Worm (Caenorhabditis elegans) whole organism, L4 larva: Measurements from ENCODE around the gene drn-1.

Experiments
- F10B5.3 ChIP-seq: sonication (generic microtip); optimal IDR thresholded peaks from 2 replicates; lab custom pipeline; 2016; ENCODE audit warnings: mild to moderate bottlenecking, missing genetic modification characterization, missing compliant biosample characterization
- F37D6.2 ChIP-seq: sonication (generic microtip); optimal IDR thresholded peaks from 2 replicates; lab custom pipeline; 2016; ENCODE audit warnings: mild to moderate bottlenecking, missing genetic modification characterization, missing compliant biosample characterization
- F49E8.2 ChIP-seq: sonication (generic microtip); optimal IDR thresholded peaks from 2 replicates; lab custom pipeline; 2016; ENCODE audit warnings: missing compliant biosample characterization, mild to moderate bottlenecking, missing genetic modification characterization, borderline replicate concordance
- T26A8.4 ChIP-seq: fragments of 200-800 bp; sonication (Bioruptor generic); IDR thresholded peaks from 2 replicates; pipeline ENCODE4 v1.3.6; 2022; ENCODE audit warnings: missing genetic modification characterization, missing compliant biosample characterization
- ZK337.2 ChIP-seq: fragments of 200-800 bp; sonication (Bioruptor generic); IDR thresholded peaks from 2 replicates; pipeline ENCODE4 v1.3.6; 2022; ENCODE audit warnings: missing genetic modification reagents, missing genetic modification characterization, missing compliant biosample characterization
- ama-1 ChIP-seq: fragments of 150-350 bp; optimal IDR thresholded peaks from 2 replicates; lab custom pipeline; 2014; ENCODE audit warnings: inconsistent platforms, mixed read lengths
- attf-4 ChIP-seq: sonication (generic microtip); optimal IDR thresholded peaks from 3 replicates; lab custom pipeline; 2017; ENCODE audit warnings: missing biosample characterization, missing genetic modification characterization
- ceh-20 ChIP-seq: fragments of 200-800 bp; sonication (Bioruptor generic); IDR thresholded peaks from 2 replicates; pipeline ENCODE4 v1.3.6; 2022; ENCODE audit warnings: missing genetic modification reagents, missing genetic modification characterization, missing compliant biosample characterization
- ceh-44 ChIP-seq: fragments of 200-800 bp; sonication (Bioruptor generic); IDR thresholded peaks from 2 replicates; pipeline ENCODE4 v1.3.6; 2022; ENCODE audit warnings: missing genetic modification reagents, missing genetic modification characterization, missing compliant biosample characterization
- ceh-62 ChIP-seq: sonication (generic microtip); optimal IDR thresholded peaks from 2 replicates; lab custom pipeline; 2017; ENCODE audit warnings: missing biosample characterization, missing genetic modification characterization
- dmd-6 ChIP-seq: fragments of 200-800 bp; sonication (Bioruptor generic); IDR thresholded peaks from 2 replicates; pipeline ENCODE4 v1.3.6; 2022; ENCODE audit warnings: missing genetic modification reagents, missing genetic modification characterization, missing compliant biosample characterization
- dmd-9 ChIP-seq: fragments of 200-800 bp; sonication (Bioruptor generic); IDR thresholded peaks from 2 replicates; pipeline ENCODE4 v1.3.6; 2022; ENCODE audit warnings: missing genetic modification reagents, missing genetic modification characterization, missing compliant biosample characterization
- dve-1 ChIP-seq: sonication (generic microtip); optimal IDR thresholded peaks from 2 replicates; lab custom pipeline; 2017; ENCODE audit warnings: antibody characterized with exemption, mild to moderate bottlenecking, missing genetic modification characterization, missing compliant biosample characterization; ENCODE audit not compliant: insufficient read depth
- egl-27 ChIP-seq: sonication (generic microtip); optimal IDR thresholded peaks from 3 replicates; lab custom pipeline; 2017; ENCODE audit warnings: missing biosample characterization, missing genetic modification reagents, missing genetic modification characterization
- egl-43 ChIP-seq: fragments of 200-800 bp; sonication (Bioruptor generic); IDR thresholded peaks from 2 replicates; pipeline ENCODE4 v1.3.6; 2022; ENCODE audit warnings: missing genetic modification reagents, missing genetic modification characterization, missing compliant biosample characterization
- fkh-10 ChIP-seq: fragments of 150-350 bp; optimal IDR thresholded peaks from 2 replicates; lab custom pipeline; 2014; ENCODE audit warnings: missing biosample characterization, missing genetic modification reagents, missing genetic modification characterization
- fos-1 ChIP-seq: fragments of 150-350 bp; optimal IDR thresholded peaks from 2 replicates; lab custom pipeline; 2014; ENCODE audit warnings: missing biosample characterization, missing genetic modification characterization
- hlh-11 ChIP-seq: fragments of 200-800 bp; sonication (Bioruptor generic); optimal IDR thresholded peaks from 2 replicates; lab custom pipeline; 2018; ENCODE audit warnings: mild to moderate bottlenecking, missing genetic modification characterization, missing compliant biosample characterization
- hlh-30 ChIP-seq: sonication (generic microtip); optimal IDR thresholded peaks from 2 replicates; lab custom pipeline; 2017; ENCODE audit warnings: antibody characterized with exemption, mild to moderate bottlenecking, missing genetic modification characterization, missing compliant biosample characterization; ENCODE audit not compliant: insufficient read depth
- hmg-1.1 ChIP-seq: fragments of 200-800 bp; sonication (Bioruptor generic); IDR thresholded peaks from 2 replicates; pipeline ENCODE4 v1.3.6; 2022; ENCODE audit warnings: missing genetic modification reagents, missing genetic modification characterization, missing compliant biosample characterization
- jun-1 ChIP-seq: fragments of 150-350 bp; optimal IDR thresholded peaks from 2 replicates; lab custom pipeline; 2014; ENCODE audit warnings: missing biosample characterization, missing genetic modification reagents, missing genetic modification characterization
- lin-13 ChIP-seq: fragments of 150-350 bp; optimal IDR thresholded peaks from 2 replicates; lab custom pipeline; 2014; ENCODE audit warnings: missing biosample characterization, missing genetic modification reagents, missing genetic modification characterization
- lir-3 ChIP-seq: sonication (generic microtip); optimal IDR thresholded peaks from 2 replicates; lab custom pipeline; 2016; ENCODE audit warnings: mild to moderate bottlenecking, missing genetic modification characterization, missing compliant biosample characterization
- lsy-2 ChIP-seq, 2 experiments: fragments of 150-350 bp in 1 of 2; sonication (generic microtip) in 1 of 2; optimal IDR thresholded peaks; 2 replicates each; lab custom pipeline; 2014 to 2017; ENCODE audit warnings: missing biosample characterization in 2 of 2, missing genetic modification characterization in 2 of 2
- madf-9 ChIP-seq: fragments of 200-800 bp; sonication (Bioruptor generic); conservative IDR thresholded peaks from 2 replicates; pipeline ENCODE4 v1.3.6; 2022; ENCODE audit warnings: missing genetic modification reagents, missing genetic modification characterization, missing compliant biosample characterization
- mes-2 ChIP-seq: sonication (generic microtip); optimal IDR thresholded peaks from 2 replicates; lab custom pipeline; 2016; ENCODE audit warnings: missing genotype, mild to moderate bottlenecking, missing genetic modification characterization, missing compliant biosample characterization; ENCODE audit not compliant: poor library complexity, severe bottlenecking
- mxl-3 ChIP-seq: fragments of 200-800 bp; sonication (Bioruptor generic); optimal IDR thresholded peaks from 2 replicates; lab custom pipeline; 2018; ENCODE audit warnings: mild to moderate bottlenecking, missing genetic modification characterization, missing compliant biosample characterization
- nhr-11 ChIP-seq: fragments of 150-350 bp; optimal IDR thresholded peaks from 2 replicates; lab custom pipeline; 2014; ENCODE audit warnings: missing biosample characterization, missing genetic modification characterization
- nhr-25 ChIP-seq: sonication (generic microtip); optimal IDR thresholded peaks from 2 replicates; lab custom pipeline; 2017; ENCODE audit warnings: missing genetic modification characterization, mild to moderate bottlenecking, missing compliant biosample characterization, antibody characterized with exemption, moderate library complexity, borderline replicate concordance; ENCODE audit not compliant: insufficient read depth
- nhr-41 ChIP-seq: fragments of 200-800 bp; sonication (Bioruptor generic); IDR thresholded peaks from 2 replicates; pipeline ENCODE4 v1.3.6; 2022; ENCODE audit warnings: missing genetic modification reagents, missing genetic modification characterization, missing compliant biosample characterization
- nhr-42 ChIP-seq: fragments of 200-800 bp; sonication (Bioruptor generic); IDR thresholded peaks from 2 replicates; pipeline ENCODE4 v1.3.6; 2022; ENCODE audit warnings: missing genetic modification characterization, missing compliant biosample characterization
- nhr-48 ChIP-seq: sonication (generic microtip); optimal IDR thresholded peaks from 2 replicates; lab custom pipeline; 2016; ENCODE audit warnings: mild to moderate bottlenecking, missing genetic modification characterization, missing compliant biosample characterization
- nhr-6 ChIP-seq: fragments of 150-350 bp; optimal IDR thresholded peaks from 2 replicates; lab custom pipeline; 2014; ENCODE audit warnings: missing biosample characterization, missing genetic modification characterization
- pqm-1 ChIP-seq: sonication (generic microtip); optimal IDR thresholded peaks from 2 replicates; lab custom pipeline; 2017; ENCODE audit warnings: missing biosample characterization, missing genetic modification characterization
- rbr-2 ChIP-seq: sonication (generic microtip); optimal IDR thresholded peaks from 2 replicates; lab custom pipeline; 2016; ENCODE audit warnings: missing genotype, missing genetic modification characterization, missing compliant biosample characterization
- spr-3 ChIP-seq: fragments of 200-800 bp; sonication (Bioruptor generic); optimal IDR thresholded peaks from 2 replicates; lab custom pipeline; 2018; ENCODE audit warnings: mild to moderate bottlenecking, missing genetic modification characterization, missing compliant biosample characterization
- tag-97 ChIP-seq: fragments of 200-800 bp; sonication (Bioruptor generic); IDR thresholded peaks from 2 replicates; pipeline ENCODE4 v1.3.6; 2022; ENCODE audit warnings: missing genetic modification characterization, missing compliant biosample characterization
- vab-7 ChIP-seq: fragments of 200-800 bp; sonication (Bioruptor generic); IDR thresholded peaks from 2 replicates; pipeline ENCODE4 v1.3.6; 2022; ENCODE audit warnings: missing genetic modification reagents, missing genetic modification characterization, missing compliant biosample characterization
- zip-11 ChIP-seq: fragments of 200-800 bp; sonication (Bioruptor generic); IDR thresholded peaks from 2 replicates; pipeline ENCODE4 v1.3.6; 2022; ENCODE audit warnings: missing genetic modification characterization, missing compliant biosample characterization

drn-1 gene

ce11 chrII:5234728-5235127 lies 36.9 kb downstream of the drn-1 start (continued):
- TF ChIP-seq ceh-62, result no peak
- no peak for TF ChIP-seq F10B5.3 (tag; lab: Kevin White, UChicago)
- no peak for TF ChIP-seq spr-3 (GFP tag; lab: Kevin White, UChicago)
- TF ChIP-seq madf-9 (GFP tag; lab: Robert Waterston, UW), result no peak
- peak; percentile 30 for TF ChIP-seq hlh-11 (tag; lab: Kevin White, UChicago)
- no peak for TF ChIP-seq zip-11 (GFP tag; lab: Robert Waterston, UW)
- no peak for TF ChIP-seq nhr-11
- no peak for TF ChIP-seq egl-27 (tag; lab: Kevin White, UChicago)
- no peak for TF ChIP-seq egl-43 (GFP tag; lab: Robert Waterston, UW)
- no peak for TF ChIP-seq F37D6.2 (tag; lab: Kevin White, UChicago)
- TF ChIP-seq dve-1, result peak; percentile 2
- TF ChIP-seq rbr-2, result no peak
- TF ChIP-seq mes-2 (tag; lab: Kevin White, UChicago), result no peak
- 0 out of 2 replicates have a peak, but pooled peaks have one; percentile 7 for TF ChIP-seq dmd-6
- no peak for TF ChIP-seq jun-1 (tag; lab: Kevin White, UChicago)
- TF ChIP-seq lin-13 (GFP tag; lab: Kevin White, UChicago), result no peak
- no peak for TF ChIP-seq hmg-1.1 (GFP tag; lab: Robert Waterston, UW)
- TF ChIP-seq nhr-48, result no peak
- TF ChIP-seq T26A8.4 (GFP tag; lab: Robert Waterston, UW), result no peak
- TF ChIP-seq fos-1, result no peak
- peak; percentile 41 for TF ChIP-seq pqm-1 (tag; lab: Kevin White, UChicago)

ce11 chrII:5231111-5231510 lies 40.5 kb downstream of the drn-1 start, which contains the start of gene EGAP2.1:
EGAP2.1 (plus strand) TSS chrII:5231411.
- TF ChIP-seq dmd-9 (GFP tag; lab: Robert Waterston, UW) (no peak), mxl-3 (GFP tag; lab: Kevin White, UChicago) (no peak), lir-3 (tag; lab: Kevin White, UChicago) (no peak), nhr-25 (tag; lab: Kevin White, UChicago) (no peak), ZK337.2 (GFP tag; lab: Robert Waterston, UW) (no peak), T26A8.4 (GFP tag; lab: Robert Waterston, UW) (no peak), hmg-1.1 (GFP tag; lab: Robert Waterston, UW) (no peak), nhr-6 (tag; lab: Kevin White, UChicago) (no peak), lin-13 (GFP tag; lab: Kevin White, UChicago) (no peak)
- TF ChIP-seq, all 104 proteins: peak for 0

ce11 chrII:5229596-5229995 lies 42.0 kb downstream of the drn-1 start, which contains the start of gene EGAP2.2:
EGAP2.2 (plus strand) TSS chrII:5229896.
- TF ChIP-seq nhr-42, result no peak
- TF ChIP-seq fkh-10, result no peak
- no peak for TF ChIP-seq hmg-1.1 (GFP tag; lab: Robert Waterston, UW)
- no peak for TF ChIP-seq ceh-20 (GFP tag; lab: Robert Waterston, UW)
- TF ChIP-seq ceh-44 (GFP tag; lab: Robert Waterston, UW), result no peak
- no peak for TF ChIP-seq nhr-41
- no peak for TF ChIP-seq hlh-30
- TF ChIP-seq pqm-1 (tag; lab: Kevin White, UChicago), result no peak
- no peak for TF ChIP-seq tag-97 (GFP tag; lab: Robert Waterston, UW)
- TF ChIP-seq nhr-11, result no peak
- no peak for TF ChIP-seq lir-3 (tag; lab: Kevin White, UChicago)
- no peak for TF ChIP-seq F49E8.2
- no peak for TF ChIP-seq vab-7 (GFP tag; lab: Robert Waterston, UW)
- no peak for TF ChIP-seq ama-1 (lab: Kevin White, UChicago)
- TF ChIP-seq mes-2 (tag; lab: Kevin White, UChicago), result no peak
- no peak for TF ChIP-seq attf-4 (tag; lab: Kevin White, UChicago)
- TF ChIP-seq zip-11 (GFP tag; lab: Robert Waterston, UW), result no peak
- no peak for TF ChIP-seq lsy-2 (tag; optimal IDR thresholded peaks at IDR 0.05; lab: Kevin White, UChicago)
- TF ChIP-seq, all 104 proteins: peak for 0
